Fruit fly (Drosophila melanogaster) whole organism, embryonic: Measurements from ENCODE around the gene Wdfy2.

Source experiments
- Aef1 ChIP-seq: fragments of 200-800 bp; sonication (Bioruptor generic); IDR thresholded peaks from 3 replicates; pipeline ENCODE4 v1.3.6; 2022; ENCODE audit warnings: missing biosample characterization, missing genetic modification characterization
- Atf3 ChIP-seq: fragments of 200-800 bp; sonication (Bioruptor generic); optimal IDR thresholded peaks from 3 replicates; lab custom pipeline; 2016; ENCODE audit warnings: missing biosample characterization, missing genetic modification characterization
- B-H2 ChIP-seq: fragments of 200-800 bp; sonication (Bioruptor generic); optimal IDR thresholded peaks from 2 replicates; lab custom pipeline; 2018; ENCODE audit warnings: missing biosample characterization, mild to moderate bottlenecking, missing genetic modification characterization
- CG10462 ChIP-seq: fragments of 200-800 bp; sonication (Bioruptor generic); optimal IDR thresholded peaks from 2 replicates; lab custom pipeline; 2016; ENCODE audit warnings: missing biosample characterization, missing genetic modification characterization
- CG10543 ChIP-seq: fragments of 200-800 bp; sonication (Bioruptor generic); optimal IDR thresholded peaks from 3 replicates; lab custom pipeline; 2017; ENCODE audit warnings: missing biosample characterization, mild to moderate bottlenecking, missing genetic modification characterization, moderate library complexity
- CG11093 ChIP-seq: fragments of 200-800 bp; sonication (Bioruptor generic); IDR thresholded peaks from 3 replicates; pipeline ENCODE4 v1.3.6; 2022; ENCODE audit warnings: missing biosample characterization, missing genetic modification characterization
- CG13287 ChIP-seq: fragments of 200-800 bp; sonication (Bioruptor generic); IDR thresholded peaks from 2 replicates; pipeline ENCODE4 v1.3.6; 2022; ENCODE audit warnings: missing biosample characterization, missing genetic modification characterization; ENCODE audit not compliant: partially characterized antibody
- CG13775 ChIP-seq: fragments of 200-800 bp; sonication (Bioruptor generic); optimal IDR thresholded peaks from 3 replicates; lab custom pipeline; 2017; ENCODE audit warnings: missing biosample characterization, mild to moderate bottlenecking, missing genetic modification characterization
- CG14441 ChIP-seq: fragments of 200-800 bp; sonication (Bioruptor generic); IDR thresholded peaks from 2 replicates; pipeline ENCODE4 v1.3.6; 2022; ENCODE audit warnings: missing biosample characterization, missing genetic modification characterization
- CG1529 ChIP-seq: fragments of 200-800 bp; sonication (Bioruptor generic); optimal IDR thresholded peaks from 3 replicates; lab custom pipeline; 2018; ENCODE audit warnings: missing biosample characterization, missing genetic modification characterization
- CG16779 ChIP-seq: fragments of 200-800 bp; sonication (Bioruptor generic); IDR thresholded peaks from 2 replicates; pipeline ENCODE4 v1.3.6; 2022; ENCODE audit warnings: missing biosample characterization, missing genetic modification characterization
- CG17359 ChIP-seq: fragments of 200-800 bp; sonication (Bioruptor generic); optimal IDR thresholded peaks from 3 replicates; lab custom pipeline; 2018; ENCODE audit warnings: missing biosample characterization, mild to moderate bottlenecking, missing genetic modification characterization, moderate library complexity
- CG17385 ChIP-seq: fragments of 200-800 bp; sonication (Bioruptor generic); optimal IDR thresholded peaks from 3 replicates; lab custom pipeline; 2018; ENCODE audit warnings: missing biosample characterization, mild to moderate bottlenecking, missing genetic modification characterization
- CG2678 ChIP-seq: fragments of 200-800 bp; sonication (Bioruptor generic); optimal IDR thresholded peaks from 3 replicates; lab custom pipeline; 2019; ENCODE audit warnings: missing biosample characterization, mild to moderate bottlenecking, missing genetic modification characterization, moderate library complexity
- CG34224 ChIP-seq: fragments of 200-800 bp; sonication (Bioruptor generic); IDR thresholded peaks from 3 replicates; pipeline ENCODE4 v1.3.6; 2022; ENCODE audit warnings: missing biosample characterization, missing genetic modification characterization; ENCODE audit not compliant: partially characterized antibody
- CG3847 ChIP-seq: fragments of 200-800 bp; sonication (Bioruptor generic); IDR thresholded peaks from 2 replicates; pipeline ENCODE4 v1.3.6; 2022; ENCODE audit warnings: missing biosample characterization, missing genetic modification characterization
- CG5245 ChIP-seq: fragments of 200-800 bp; sonication (Bioruptor generic); optimal IDR thresholded peaks from 3 replicates; lab custom pipeline; 2016; ENCODE audit warnings: missing biosample characterization, missing genetic modification characterization
- CG8089 ChIP-seq: fragments of 200-800 bp; sonication (Bioruptor generic); optimal IDR thresholded peaks from 3 replicates; lab custom pipeline; 2016; ENCODE audit warnings: missing biosample characterization, missing genetic modification characterization
- CkIIα-i1 ChIP-seq: fragments of 200-800 bp; sonication (Bioruptor generic); IDR thresholded peaks from 2 replicates; pipeline ENCODE4 v1.3.6; 2022; ENCODE audit warnings: missing biosample characterization, missing genetic modification characterization
- CoRest ChIP-seq: fragments of 200-800 bp; sonication (Bioruptor generic); optimal IDR thresholded peaks from 3 replicates; lab custom pipeline; 2018; ENCODE audit warnings: missing biosample characterization, mild to moderate bottlenecking, missing genetic modification characterization, moderate library complexity
- Dek ChIP-seq: fragments of 200-800 bp; sonication (Bioruptor generic); optimal IDR thresholded peaks from 3 replicates; lab custom pipeline; 2019; ENCODE audit warnings: missing biosample characterization, mild to moderate bottlenecking, missing genetic modification characterization, moderate library complexity
- ERR ChIP-seq: fragments of 200-800 bp; sonication (Bioruptor generic); optimal IDR thresholded peaks from 2 replicates; lab custom pipeline; 2016; ENCODE audit warnings: missing biosample characterization, missing genetic modification characterization
- Ets65A ChIP-seq: fragments of 200-800 bp; sonication (Bioruptor generic); peaks from one replicate; lab custom pipeline; 2016; ENCODE audit warnings: missing biosample characterization, missing genetic modification characterization
- MESR4 ChIP-seq: fragments of 200-800 bp; sonication (Bioruptor generic); optimal IDR thresholded peaks from 2 replicates; lab custom pipeline; 2018; ENCODE audit warnings: missing biosample characterization, mild to moderate bottlenecking, missing genetic modification characterization, moderate library complexity
- Max ChIP-seq: fragments of 200-800 bp; sonication (Bioruptor generic); optimal IDR thresholded peaks from 2 replicates; lab custom pipeline; 2016; ENCODE audit warnings: missing biosample characterization, mild to moderate bottlenecking, missing genetic modification characterization
- Oaz ChIP-seq: fragments of 200-800 bp; sonication (Bioruptor generic); IDR thresholded peaks from 2 replicates; pipeline ENCODE4 v1.3.6; 2022; ENCODE audit warnings: missing biosample characterization, missing genetic modification characterization
- Oli ChIP-seq: fragments of 200-800 bp; sonication (Bioruptor generic); optimal IDR thresholded peaks from 2 replicates; lab custom pipeline; 2018; ENCODE audit warnings: missing biosample characterization, mild to moderate bottlenecking, missing genetic modification characterization, moderate library complexity
- PHDP ChIP-seq: fragments of 200-800 bp; sonication (Bioruptor generic); optimal IDR thresholded peaks from 3 replicates; lab custom pipeline; 2018; ENCODE audit warnings: missing biosample characterization, mild to moderate bottlenecking, missing genetic modification characterization, moderate library complexity
- Sox100B ChIP-seq: fragments of 200-800 bp; sonication (Bioruptor generic); optimal IDR thresholded peaks from 3 replicates; lab custom pipeline; 2018; ENCODE audit warnings: missing biosample characterization, mild to moderate bottlenecking, missing genetic modification characterization
- Sry-δ ChIP-seq: fragments of 200-800 bp; sonication (Bioruptor generic); optimal IDR thresholded peaks from 2 replicates; lab custom pipeline; 2016; ENCODE audit warnings: missing biosample characterization, missing genetic modification characterization
- amos ChIP-seq: fragments of 200-800 bp; sonication (Bioruptor generic); IDR thresholded peaks from 2 replicates; pipeline ENCODE4 v1.3.6; 2022; ENCODE audit warnings: missing biosample characterization, missing genetic modification characterization; ENCODE audit not compliant: partially characterized antibody
- ap ChIP-seq: fragments of 200-800 bp; sonication (Bioruptor generic); IDR thresholded peaks from 2 replicates; pipeline ENCODE4 v1.3.6; 2022; ENCODE audit warnings: missing biosample characterization, missing genetic modification characterization
- ato ChIP-seq: fragments of 200-800 bp; sonication (Bioruptor generic); IDR thresholded peaks from 2 replicates; pipeline ENCODE4 v1.3.6; 2022; ENCODE audit warnings: missing biosample characterization, missing genetic modification characterization; ENCODE audit not compliant: partially characterized antibody
- crol ChIP-seq: fragments of 200-800 bp; sonication (Bioruptor generic); IDR thresholded peaks from 2 replicates; pipeline ENCODE4 v1.3.6; 2022; ENCODE audit warnings: missing biosample characterization, missing genetic modification characterization
- her ChIP-seq: fragments of 200-800 bp; sonication (Bioruptor generic); optimal IDR thresholded peaks from 2 replicates; lab custom pipeline; 2016; ENCODE audit warnings: missing biosample characterization, missing genetic modification characterization
- hkb ChIP-seq, 2 experiments: fragments of 200-800 bp in 1 of 2; fragments of >200 bp in 1 of 2; sonication (Bioruptor generic) in 1 of 2; IDR thresholded peaks in 1 of 2; optimal IDR thresholded peaks in 1 of 2; 2 replicates each; pipeline versions ENCODE4 v1.3.6 to Lab custom; 2017 to 2022; ENCODE audit warnings: missing biosample characterization in 1 of 2, missing genetic modification characterization in 1 of 2
- insv ChIP-seq, 2 experiments: fragments of 200-800 bp; sonication (Bioruptor generic); optimal IDR thresholded peaks; 3 replicates each; lab custom pipeline; 2016 to 2018; ENCODE audit warnings: missing biosample characterization in 2 of 2, missing genetic modification characterization in 2 of 2
- kah ChIP-seq: fragments of 200-800 bp; sonication (Bioruptor generic); optimal IDR thresholded peaks from 2 replicates; lab custom pipeline; 2018; ENCODE audit warnings: missing biosample characterization, mild to moderate bottlenecking, missing genetic modification characterization
- lbe ChIP-seq: fragments of 200-800 bp; sonication (Bioruptor generic); optimal IDR thresholded peaks from 2 replicates; lab custom pipeline; 2016; ENCODE audit warnings: missing biosample characterization, mild to moderate bottlenecking, missing genetic modification characterization
- mld ChIP-seq: fragments of 200-800 bp; sonication (Bioruptor generic); IDR thresholded peaks from 3 replicates; pipeline ENCODE4 v1.3.6; 2022; ENCODE audit warnings: missing biosample characterization, missing genetic modification characterization; ENCODE audit not compliant: partially characterized antibody
- nerfin-2 ChIP-seq: fragments of 200-800 bp; sonication (Bioruptor generic); IDR thresholded peaks from 2 replicates; pipeline ENCODE4 v1.3.6; 2022; ENCODE audit warnings: missing biosample characterization, missing genetic modification characterization; ENCODE audit not compliant: partially characterized antibody
- odd ChIP-seq: fragments of 200-800 bp; sonication (Bioruptor generic); optimal IDR thresholded peaks from 2 replicates; lab custom pipeline; 2017; ENCODE audit warnings: missing biosample characterization, mild to moderate bottlenecking, missing genetic modification characterization
- phol ChIP-seq: fragments of 200-800 bp; sonication (Bioruptor generic); optimal IDR thresholded peaks from 3 replicates; lab custom pipeline; 2018; ENCODE audit warnings: missing biosample characterization, mild to moderate bottlenecking, missing genetic modification characterization, moderate library complexity
- pros ChIP-seq: fragments of 200-800 bp; sonication (Bioruptor generic); optimal IDR thresholded peaks from 3 replicates; lab custom pipeline; 2019; ENCODE audit warnings: missing biosample characterization, mild to moderate bottlenecking, missing genetic modification characterization, moderate library complexity
- psq ChIP-seq: fragments of 200-800 bp; sonication (Bioruptor generic); optimal IDR thresholded peaks from 2 replicates; lab custom pipeline; 2017; ENCODE audit warnings: missing biosample characterization, missing genetic modification characterization
- sc ChIP-seq, 3 experiments: fragments of >200 bp in 2 of 3; fragments of 200-800 bp in 1 of 3; sonication (Bioruptor generic) in 1 of 3; optimal IDR thresholded peaks; 2 replicates in 2 of 3; 3 replicates in 1 of 3; lab custom pipeline; 2017; ENCODE audit warnings: mild to moderate bottlenecking in 1 of 3, missing biosample characterization in 1 of 3, missing genetic modification characterization in 1 of 3, missing genetic modification reagents in 1 of 3
- scrt ChIP-seq: fragments of 200-800 bp; sonication (Bioruptor generic); optimal IDR thresholded peaks from 2 replicates; lab custom pipeline; 2018; ENCODE audit warnings: missing biosample characterization, mild to moderate bottlenecking, missing genetic modification characterization, moderate library complexity
- z ChIP-seq: fragments of 200-800 bp; sonication (Bioruptor generic); IDR thresholded peaks from 3 replicates; pipeline ENCODE4 v1.3.6; 2022; ENCODE audit warnings: missing biosample characterization, missing genetic modification characterization

Wdfy2 gene

dm6 chr2L:10442048-10442790 is 19.1 kb downstream of the Wdfy2 start, which contains the start of gene loh (continued):
- TF ChIP-seq Oli (tag; lab: Kevin White, UChicago) (peak; percentile 74), CG11093 (no peak), Max (GFP tag; lab: Kevin White, UChicago) (peak; percentile 45), crol (GFP tag; lab: Robert Waterston, UW) (peak; percentile 77; the same call in 1 of the 2 replicates), Sox100B (GFP tag; lab: Kevin White, UChicago) (peak; percentile 85), kah (peak; percentile 35), sc (optimal IDR thresholded peaks at IDR 0.05; lab: Kevin White, UChicago) (no peak), sc (GFP tag; optimal IDR thresholded peaks at IDR 0.05; lab: Kevin White, UChicago) (peak; percentile 44), ap (no peak), PHDP (peak; percentile 51), insv (GFP tag; optimal IDR thresholded peaks at IDR 0.05; lab: Kevin White, UChicago) (no peak), CG17385 (peak; percentile 65), lbe (no peak), CG17359 (tag; lab: Kevin White, UChicago) (peak; percentile 52), pros (GFP tag; lab: Kevin White, UChicago) (no peak), nerfin-2 (GFP tag; lab: Robert Waterston, UW) (no peak), CG10462 (GFP tag; lab: Kevin White, UChicago) (no peak), CG2678 (tag; lab: Kevin White, UChicago) (no peak), hkb (optimal IDR thresholded peaks at IDR 0.05; lab: Kevin White, UChicago) (no peak), hkb (GFP tag; IDR thresholded peaks at IDR 0.05; lab: Robert Waterston, UW) (peak; percentile 50; the same call in 1 of the 2 replicates), CG10543 (GFP tag; lab: Kevin White, UChicago) (peak; percentile 64), Ets65A (GFP tag; lab: Kevin White, UChicago) (peak; percentile 0), CoRest (tag; lab: Kevin White, UChicago) (peak; percentile 73), odd (GFP tag; lab: Kevin White, UChicago) (peak; percentile 39), CG14441 (GFP tag; lab: Robert Waterston, UW) (no peak), z (GFP tag; lab: Robert Waterston, UW) (0 out of 3 replicates have a peak, but pooled peaks have one; percentile 12), CG3847 (GFP tag; lab: Robert Waterston, UW) (no peak), psq (no peak), scrt (GFP tag; lab: Kevin White, UChicago) (no peak), Aef1 (GFP tag; lab: Robert Waterston, UW) (no peak), CG8089 (GFP tag; lab: Kevin White, UChicago) (no peak), ato (GFP tag; lab: Robert Waterston, UW) (no peak), CG13287 (GFP tag; lab: Robert Waterston, UW) (no peak), her (GFP tag; lab: Kevin White, UChicago) (no peak), CG5245 (GFP tag; lab: Kevin White, UChicago) (no peak), amos (GFP tag; lab: Robert Waterston, UW) (no peak), Oaz (GFP tag; lab: Robert Waterston, UW) (no peak), phol (tag; lab: Kevin White, UChicago) (peak; percentile 73), CG1529 (peak; percentile 18), CG16779 (GFP tag; lab: Robert Waterston, UW) (no peak), Sry-δ (no peak), CG34224 (no peak), mld (no peak), Dek (no peak), CkIIα-i1 (GFP tag; lab: Robert Waterston, UW) (no peak), Atf3 (GFP tag; lab: Kevin White, UChicago) (no peak), CG13775 (peak; percentile 32), B-H2 (GFP tag; lab: Kevin White, UChicago) (no peak), MESR4 (no peak), ERR (GFP tag; lab: Kevin White, UChicago) (no peak)
